Worm (Caenorhabditis elegans) whole organism, early embryonic: ENCODE results near the gene F57A10.2.

Experiments
- B0310.2 ChIP-seq: sonication (generic microtip); optimal IDR thresholded peaks from 2 replicates; lab custom pipeline; 2016; ENCODE audit warnings: mild to moderate bottlenecking, missing genetic modification characterization, missing compliant biosample characterization
- F13C5.2 ChIP-seq: sonication (generic microtip); optimal IDR thresholded peaks from 2 replicates; lab custom pipeline; 2017; ENCODE audit warnings: mild to moderate bottlenecking, missing genetic modification characterization, inconsistent platforms, missing compliant biosample characterization
- aly-1 ChIP-seq: sonication (generic microtip); optimal IDR thresholded peaks from 2 replicates; lab custom pipeline; 2016; ENCODE audit warnings: missing genetic modification characterization, missing compliant biosample characterization
- ama-1 ChIP-seq: fragments of 150-350 bp; optimal IDR thresholded peaks from 2 replicates; lab custom pipeline; 2014
- ceh-13 ChIP-seq: fragments of 200-800 bp; sonication (Bioruptor generic); optimal IDR thresholded peaks from 2 replicates; lab custom pipeline; 2018; ENCODE audit warnings: mild to moderate bottlenecking, missing genetic modification characterization, missing compliant biosample characterization
- ceh-36 ChIP-seq: sonication (generic microtip); optimal IDR thresholded peaks from 2 replicates; lab custom pipeline; 2016; ENCODE audit warnings: missing genetic modification characterization, inconsistent platforms, missing compliant biosample characterization
- ets-7 ChIP-seq: sonication (generic microtip); optimal IDR thresholded peaks from 2 replicates; lab custom pipeline; 2016; ENCODE audit warnings: missing genotype, missing genetic modification characterization, missing compliant biosample characterization
- flt-1 ChIP-seq: fragments of 200-800 bp; sonication (Bioruptor generic); IDR thresholded peaks from 2 replicates; pipeline ENCODE4 v1.3.6; 2022; ENCODE audit warnings: missing genetic modification characterization, missing compliant biosample characterization
- hmbx-1 ChIP-seq: sonication (generic microtip); optimal IDR thresholded peaks from 2 replicates; lab custom pipeline; 2016; ENCODE audit warnings: mild to moderate bottlenecking, missing genetic modification characterization, missing compliant biosample characterization
- hmg-4 ChIP-seq: fragments of 200-800 bp; sonication (Bioruptor generic); optimal IDR thresholded peaks from 2 replicates; lab custom pipeline; 2018; ENCODE audit warnings: mild to moderate bottlenecking, missing genetic modification characterization, missing compliant biosample characterization
- hnd-1 ChIP-seq: sonication (generic microtip); optimal IDR thresholded peaks from 2 replicates; lab custom pipeline; 2016; ENCODE audit warnings: missing genetic modification characterization, missing compliant biosample characterization
- pes-1 ChIP-seq: fragments of 200-800 bp; sonication (Bioruptor generic); IDR thresholded peaks from 2 replicates; pipeline ENCODE4 v1.3.6; 2022; ENCODE audit warnings: missing genetic modification reagents, missing genetic modification characterization, missing compliant biosample characterization
- scrt-1 ChIP-seq: fragments of 200-800 bp; sonication (Bioruptor generic); IDR thresholded peaks from 2 replicates; pipeline ENCODE4 v1.3.6; 2022; ENCODE audit warnings: missing genetic modification characterization, missing compliant biosample characterization
- sea-1 ChIP-seq: fragments of 200-800 bp; sonication (Bioruptor generic); conservative IDR thresholded peaks from 2 replicates; pipeline ENCODE4 v1.3.6; 2022; ENCODE audit warnings: missing genetic modification characterization, missing compliant biosample characterization
- tbx-11 ChIP-seq: fragments of 200-800 bp; sonication (Bioruptor generic); IDR thresholded peaks from 2 replicates; pipeline ENCODE4 v1.3.6; 2022; ENCODE audit warnings: missing genetic modification characterization, missing compliant biosample characterization
- tbx-37 ChIP-seq: fragments of 200-800 bp; sonication (Bioruptor generic); conservative IDR thresholded peaks from 2 replicates; pipeline ENCODE4 v1.3.6; 2022; ENCODE audit warnings: missing genetic modification reagents, missing genetic modification characterization, missing compliant biosample characterization
- tra-4 ChIP-seq: sonication (generic microtip); optimal IDR thresholded peaks from 2 replicates; lab custom pipeline; 2017; ENCODE audit warnings: missing genetic modification characterization, missing compliant biosample characterization

F57A10.2 gene

DNA sequence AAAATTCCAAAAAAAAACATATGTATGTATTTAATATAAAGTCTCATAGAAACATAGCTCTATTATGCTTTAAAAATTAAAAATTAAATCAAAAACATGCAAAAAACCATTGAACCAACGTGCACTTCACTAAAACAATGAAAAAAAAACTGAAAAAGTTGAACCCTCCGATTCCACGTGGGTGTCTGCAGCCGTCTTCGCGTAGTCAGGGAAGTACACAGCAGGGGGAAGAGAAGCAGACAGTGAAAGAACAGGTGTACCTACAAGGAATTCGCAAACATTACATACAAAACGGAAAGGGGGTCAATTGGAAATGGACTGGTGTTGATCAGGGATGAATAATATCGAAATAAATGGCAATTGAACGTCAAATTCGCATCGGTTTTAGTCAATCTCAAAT is 7.6 kb downstream of the F57A10.2 start:
- TF ChIP-seq ceh-13 (GFP tag; lab: Kevin White, UChicago): no peak
- no peak for TF ChIP-seq tbx-37 (GFP tag; lab: Robert Waterston, UW)

DNA sequence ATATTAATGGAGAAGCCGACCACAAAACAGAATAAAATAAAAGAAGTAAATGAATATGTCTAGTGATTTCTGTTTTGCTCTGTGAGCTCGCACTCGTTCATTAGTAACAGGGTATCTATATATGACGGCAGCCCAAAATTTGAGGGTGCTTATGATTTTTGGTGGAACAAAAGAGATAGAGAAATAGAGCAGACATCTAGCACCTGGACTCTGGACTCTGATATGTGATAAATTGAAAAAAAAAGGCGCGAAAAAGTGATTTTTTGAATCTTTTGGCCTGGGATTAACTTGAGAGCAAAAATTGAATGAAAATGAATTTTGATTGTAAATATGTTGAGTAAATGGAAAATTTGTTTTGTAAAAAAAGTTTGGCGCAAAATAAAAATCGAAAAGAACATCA is 10.3 kb downstream of the F57A10.2 start, which contains the start of gene nhr-283:
TSS of gene nhr-283 (minus strand) at position 101 of the 400 bp plus-strand sequence.
- TF ChIP-seq ets-7 (no peak), tbx-37 (GFP tag; lab: Robert Waterston, UW) (no peak), ama-1 (no peak), F13C5.2 (tag; lab: Kevin White, UChicago) (no peak), hmbx-1 (tag; lab: Kevin White, UChicago) (no peak), hnd-1 (tag; lab: Kevin White, UChicago) (no peak), hmg-4 (no peak), ceh-13 (GFP tag; lab: Kevin White, UChicago) (no peak)

- TF ChIP-seq ama-1 (no peak), ceh-13 (GFP tag; lab: Kevin White, UChicago) (no peak), tbx-11 (no peak), ets-7 (no peak), scrt-1 (no peak), aly-1 (no peak), hmbx-1 (tag; lab: Kevin White, UChicago) (no peak), sea-1 (GFP tag; lab: Robert Waterston, UW) (no peak), hnd-1 (tag; lab: Kevin White, UChicago) (no peak), tra-4 (no peak)
Measured at ce11 chrV:15779128-15779729, 12.9 kb downstream of the F57A10.2 start, which contains the start of the genes nhr-285 and irld-52. Gene nhr-285, minus strand, starts transcription at chrV:15779228. Gene irld-52, plus strand, starts transcription at chrV:15779679.

DNA sequence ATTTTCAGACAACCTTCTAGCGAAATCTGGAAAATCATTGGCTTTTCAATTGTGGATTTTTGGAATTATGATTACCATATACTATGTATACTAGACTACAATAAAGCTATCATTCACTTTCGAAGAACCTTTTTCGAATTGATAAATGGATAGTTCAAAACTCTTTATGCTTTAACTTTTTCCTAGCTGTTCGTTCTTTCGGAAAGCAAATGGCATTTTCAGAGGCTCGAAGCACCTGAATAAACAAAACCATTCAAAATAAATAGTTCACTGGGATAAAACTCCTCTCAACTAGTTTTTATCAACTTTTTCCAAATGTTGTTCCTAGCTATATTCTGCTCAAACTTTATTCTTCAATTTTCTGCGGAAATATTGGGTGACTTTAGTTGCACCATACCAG is 14.7 kb downstream of the F57A10.2 start, which contains the start of gene T26E4.2:
TSS of gene T26E4.2 (plus strand) at position 301 of the 400 bp plus-strand sequence.
- TF ChIP-seq tbx-11 (no peak), tbx-37 (GFP tag; lab: Robert Waterston, UW) (no peak), hmbx-1 (tag; lab: Kevin White, UChicago) (no peak), aly-1 (no peak), scrt-1 (no peak), B0310.2 (tag; lab: Kevin White, UChicago) (no peak), ama-1 (no peak), F13C5.2 (tag; lab: Kevin White, UChicago) (no peak), ceh-36 (no peak), flt-1 (GFP tag; lab: Robert Waterston, UW) (no peak), ceh-13 (GFP tag; lab: Kevin White, UChicago) (no peak), hmg-4 (no peak), ets-7 (no peak)

DNA sequence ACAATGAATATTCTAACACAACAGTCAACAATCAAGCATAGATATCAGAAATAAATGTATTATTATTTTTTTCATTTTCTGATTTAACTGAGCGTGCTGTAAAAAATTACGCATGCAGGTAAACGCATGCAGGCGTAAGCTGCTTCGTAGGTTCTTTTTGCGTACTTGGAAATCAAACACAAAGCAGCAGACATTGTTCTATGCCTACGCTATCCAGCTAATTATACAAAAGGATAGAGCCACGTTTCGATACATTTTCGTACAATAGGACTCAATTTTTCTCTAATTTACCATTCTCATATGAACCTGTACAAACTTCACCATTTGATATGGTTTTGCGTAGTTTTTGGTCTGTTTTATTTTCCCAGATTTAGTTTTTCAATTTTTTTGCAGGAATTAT is 16.1 kb downstream of the F57A10.2 start, which contains the start of gene T26E4.3:
TSS of gene T26E4.3 (plus strand) at position 301 of the 400 bp plus-strand sequence.
- TF ChIP-seq hmbx-1 (tag; lab: Kevin White, UChicago) (no peak), ama-1 (no peak), sea-1 (GFP tag; lab: Robert Waterston, UW) (no peak), tra-4 (no peak)

DNA sequence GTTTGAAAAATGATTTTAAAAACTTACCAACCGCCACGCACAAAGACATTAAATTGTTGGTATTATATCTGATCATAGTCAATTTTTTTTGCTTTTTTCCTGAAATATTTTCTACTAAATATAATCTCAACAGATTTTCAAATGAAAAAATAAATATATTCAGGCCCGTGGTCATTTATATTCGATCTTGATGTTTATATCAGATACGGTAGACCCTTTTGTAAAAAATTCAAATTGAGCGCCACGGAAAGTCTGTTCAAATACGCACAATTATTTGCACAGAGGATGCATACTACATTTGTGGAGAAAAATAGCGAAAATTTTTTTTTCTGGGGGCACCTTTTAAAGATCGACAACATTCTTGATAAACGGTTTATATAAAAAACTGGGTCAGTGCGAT is 26.0 kb downstream of the F57A10.2 start, which contains the start of gene T26E4.4:
TSS of gene T26E4.4 (minus strand) at position 101 of the 400 bp plus-strand sequence.
- TF ChIP-seq ceh-36 (no peak), pes-1 (GFP tag; lab: Robert Waterston, UW) (no peak), flt-1 (GFP tag; lab: Robert Waterston, UW) (no peak)

ce11 chrV:15793270-15793669 is 26.9 kb downstream of the F57A10.2 start, which contains the start of gene T26E4.7:
Gene T26E4.7, plus strand, starts transcription at chrV:15793570.
- no peak for TF ChIP-seq aly-1
- no peak for TF ChIP-seq ceh-36
- TF ChIP-seq sea-1 (GFP tag; lab: Robert Waterston, UW): no peak
- TF ChIP-seq scrt-1: no peak
- TF ChIP-seq ama-1: no peak
- no peak for TF ChIP-seq tbx-11
- no peak for TF ChIP-seq ceh-13 (GFP tag; lab: Kevin White, UChicago)
- no peak for TF ChIP-seq flt-1 (GFP tag; lab: Robert Waterston, UW)
- TF ChIP-seq B0310.2 (tag; lab: Kevin White, UChicago): no peak
- no peak for TF ChIP-seq tbx-37 (GFP tag; lab: Robert Waterston, UW)
- TF ChIP-seq tra-4: no peak
- no peak for TF ChIP-seq hmg-4
- no peak for TF ChIP-seq F13C5.2 (tag; lab: Kevin White, UChicago)
- no peak for TF ChIP-seq pes-1 (GFP tag; lab: Robert Waterston, UW)
- TF ChIP-seq ets-7: no peak
- TF ChIP-seq hnd-1 (tag; lab: Kevin White, UChicago): no peak

DNA sequence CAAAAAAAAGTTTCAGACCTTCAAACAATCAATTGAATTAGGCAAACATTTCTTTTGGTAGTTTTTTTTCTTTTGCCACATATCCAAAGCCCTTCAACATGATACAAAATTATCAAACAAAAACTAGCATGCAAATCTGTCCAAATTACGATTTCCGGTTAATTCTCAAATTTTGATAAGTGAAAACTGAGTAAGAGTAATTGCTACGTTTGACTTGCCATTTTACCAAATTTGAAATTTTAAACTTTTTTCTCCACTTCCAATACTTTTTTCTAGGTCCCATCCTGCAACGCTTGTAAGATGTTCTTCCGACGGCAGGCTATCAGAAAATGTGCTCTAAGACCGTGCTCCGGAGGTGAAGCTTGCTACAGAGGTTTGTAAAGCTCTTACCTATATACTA is 29.7 kb downstream of the F57A10.2 start, which contains the start of gene nhr-223:
TSS of gene nhr-223 (plus strand) at position 301 of the 400 bp plus-strand sequence.
- TF ChIP-seq ets-7 (no peak), scrt-1 (no peak), hmbx-1 (tag; lab: Kevin White, UChicago) (no peak), tbx-11 (no peak), aly-1 (no peak), F13C5.2 (tag; lab: Kevin White, UChicago) (no peak), flt-1 (GFP tag; lab: Robert Waterston, UW) (no peak), hmg-4 (no peak), B0310.2 (tag; lab: Kevin White, UChicago) (no peak), tra-4 (no peak), ceh-13 (GFP tag; lab: Kevin White, UChicago) (no peak)
